Worm (Caenorhabditis elegans) whole organism, L3 larva: ENCODE data around the gene nhr-188.

Source experiments
- R02D3.7 ChIP-seq: fragments of 150-350 bp; optimal IDR thresholded peaks from 2 replicates; lab custom pipeline; 2014; ENCODE audit warnings: missing biosample characterization, missing genetic modification characterization
- aly-2 ChIP-seq: fragments of 150-350 bp; optimal IDR thresholded peaks from 2 replicates; lab custom pipeline; 2014; ENCODE audit warnings: missing biosample characterization, missing genetic modification characterization
- ama-1 ChIP-seq: fragments of 150-350 bp; optimal IDR thresholded peaks from 2 replicates; lab custom pipeline; 2018
- ceh-16 ChIP-seq: sonication (generic microtip); optimal IDR thresholded peaks from 2 replicates; lab custom pipeline; 2017; ENCODE audit warnings: missing biosample characterization, missing genetic modification characterization
- ceh-82 ChIP-seq: fragments of 150-350 bp; optimal IDR thresholded peaks from 2 replicates; lab custom pipeline; 2014; ENCODE audit warnings: missing biosample characterization, missing genetic modification characterization
- egl-27 ChIP-seq: sonication (generic microtip); optimal IDR thresholded peaks from 4 replicates; lab custom pipeline; 2017; ENCODE audit warnings: missing biosample characterization, missing genetic modification reagents, missing genetic modification characterization
- egl-5 ChIP-seq: fragments of 150-350 bp; optimal IDR thresholded peaks from 2 replicates; lab custom pipeline; 2017; ENCODE audit warnings: missing biosample characterization, missing genetic modification reagents, missing genetic modification characterization, inconsistent platforms
- elt-2 ChIP-seq: sonication (generic microtip); optimal IDR thresholded peaks from 2 replicates; lab custom pipeline; 2016; ENCODE audit warnings: missing genetic modification reagents, mild to moderate bottlenecking, missing genetic modification characterization, missing compliant biosample characterization
- elt-3 ChIP-seq, 3 experiments: fragments of 150-350 bp in 1 of 3; sonication (generic microtip) in 2 of 3; optimal IDR thresholded peaks; 2 replicates in 2 of 3; 4 replicates in 1 of 3; lab custom pipeline; 2014 to 2017; ENCODE audit warnings: missing biosample characterization in 3 of 3, missing genetic modification characterization in 3 of 3
- eor-1 ChIP-seq, 2 experiments: fragments of 150-350 bp; optimal IDR thresholded peaks; 2 replicates each; lab custom pipeline; 2014 to 2018; ENCODE audit warnings: missing biosample characterization in 2 of 2, missing genetic modification characterization in 2 of 2
- fkh-10 ChIP-seq: sonication (generic microtip); optimal IDR thresholded peaks from 2 replicates; lab custom pipeline; 2017; ENCODE audit warnings: missing biosample characterization, missing genetic modification reagents, missing genetic modification characterization
- fos-1 ChIP-seq: fragments of 150-350 bp; optimal IDR thresholded peaks from 2 replicates; lab custom pipeline; 2014; ENCODE audit warnings: missing biosample characterization, missing genetic modification characterization
- hmg-11 ChIP-seq: sonication (generic microtip); optimal IDR thresholded peaks from 2 replicates; lab custom pipeline; 2016; ENCODE audit warnings: missing genetic modification characterization, missing compliant biosample characterization
- jun-1 ChIP-seq: fragments of 150-350 bp; optimal IDR thresholded peaks from 2 replicates; lab custom pipeline; 2014; ENCODE audit warnings: missing biosample characterization, missing genetic modification reagents, missing genetic modification characterization
- lin-39 ChIP-seq: fragments of 150-350 bp; optimal IDR thresholded peaks from 2 replicates; lab custom pipeline; 2018; ENCODE audit warnings: missing biosample characterization, missing genetic modification reagents, missing genetic modification characterization
- mml-1 ChIP-seq: fragments of 150-350 bp; sonication (generic microtip); optimal IDR thresholded peaks from 3 replicates; lab custom pipeline; 2014; ENCODE audit warnings: missing biosample characterization, missing genetic modification characterization
- nfya-1 ChIP-seq: sonication (generic microtip); optimal IDR thresholded peaks from 2 replicates; lab custom pipeline; 2017; ENCODE audit warnings: missing genetic modification characterization, mild to moderate bottlenecking, missing compliant biosample characterization, antibody characterized with exemption, moderate library complexity; ENCODE audit not compliant: insufficient read depth
- nhr-12 ChIP-seq: fragments of 150-350 bp; optimal IDR thresholded peaks from 2 replicates; lab custom pipeline; 2014; ENCODE audit warnings: missing biosample characterization, missing genetic modification characterization
- nhr-23 ChIP-seq: fragments of 150-350 bp; optimal IDR thresholded peaks from 2 replicates; lab custom pipeline; 2014; ENCODE audit warnings: missing biosample characterization, missing genetic modification reagents, missing genetic modification characterization
- nhr-25 ChIP-seq: sonication (generic microtip); optimal IDR thresholded peaks from 2 replicates; lab custom pipeline; 2017; ENCODE audit warnings: missing biosample characterization, missing genetic modification characterization
- nhr-28 ChIP-seq: fragments of 150-350 bp; optimal IDR thresholded peaks from 2 replicates; lab custom pipeline; 2014; ENCODE audit warnings: missing biosample characterization, missing genetic modification characterization
- nhr-43 ChIP-seq: sonication (generic microtip); optimal IDR thresholded peaks from 2 replicates; lab custom pipeline; 2016; ENCODE audit warnings: mild to moderate bottlenecking, missing genetic modification characterization, missing compliant biosample characterization; ENCODE audit not compliant: poor library complexity, severe bottlenecking
- nhr-67 ChIP-seq: fragments of 150-350 bp; optimal IDR thresholded peaks from 2 replicates; lab custom pipeline; 2014; ENCODE audit warnings: missing biosample characterization, missing genetic modification characterization
- nhr-76 ChIP-seq: fragments of 150-350 bp; sonication (generic microtip); optimal IDR thresholded peaks from 5 replicates; lab custom pipeline; 2014; ENCODE audit warnings: missing biosample characterization, missing genetic modification characterization
- pha-4 ChIP-seq: fragments of 150-350 bp; optimal IDR thresholded peaks from 2 replicates; lab custom pipeline; 2014; ENCODE audit warnings: missing biosample characterization, missing genetic modification reagents, missing genetic modification characterization
- sea-2 ChIP-seq: fragments of 150-350 bp; sonication (generic microtip); optimal IDR thresholded peaks from 4 replicates; lab custom pipeline; 2014; ENCODE audit warnings: missing biosample characterization, missing genetic modification reagents, missing genetic modification characterization
- skn-1 ChIP-seq: fragments of 150-350 bp; optimal IDR thresholded peaks from 2 replicates; lab custom pipeline; 2014; ENCODE audit warnings: missing biosample characterization, missing genetic modification characterization
- snpc-4 ChIP-seq: fragments of 150-350 bp; optimal IDR thresholded peaks from 2 replicates; lab custom pipeline; 2014; ENCODE audit warnings: missing biosample characterization, missing genetic modification characterization
- tbx-2 ChIP-seq: sonication (generic microtip); optimal IDR thresholded peaks from 2 replicates; lab custom pipeline; 2016; ENCODE audit warnings: mild to moderate bottlenecking, missing genetic modification characterization, missing compliant biosample characterization
- unc-39 ChIP-seq: sonication (generic microtip); optimal IDR thresholded peaks from 4 replicates; lab custom pipeline; 2017; ENCODE audit warnings: missing biosample characterization, missing genetic modification characterization
- unc-62 ChIP-seq: fragments of 150-350 bp; sonication (generic microtip); optimal IDR thresholded peaks from 4 replicates; lab custom pipeline; 2014; ENCODE audit warnings: missing biosample characterization, missing genetic modification reagents, missing genetic modification characterization
- zag-1 ChIP-seq: fragments of 150-350 bp; optimal IDR thresholded peaks from 2 replicates; lab custom pipeline; 2014; ENCODE audit warnings: missing biosample characterization, missing genetic modification characterization
- ztf-4 ChIP-seq: fragments of 150-350 bp; optimal IDR thresholded peaks from 2 replicates; lab custom pipeline; 2014; ENCODE audit warnings: missing biosample characterization, missing genetic modification characterization

nhr-188 gene

DNA sequence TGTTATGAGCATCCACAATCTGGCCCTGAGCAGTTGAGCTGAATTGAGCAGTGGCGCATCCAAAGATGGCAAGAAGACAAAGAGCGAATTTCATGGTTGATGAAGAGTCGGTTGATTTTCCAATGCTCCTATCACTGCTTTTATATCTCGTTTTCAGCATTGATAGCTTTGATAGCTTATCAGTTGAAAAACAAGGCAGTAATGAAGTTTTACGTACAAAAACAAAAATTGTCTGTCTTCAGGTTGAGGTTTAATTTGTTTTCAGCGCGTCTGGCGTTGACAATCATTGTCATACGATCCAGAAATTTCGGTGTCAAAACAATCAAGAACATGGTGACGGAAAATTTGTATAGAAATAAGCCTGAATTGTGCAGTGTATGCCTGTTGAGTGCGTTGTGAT, 46.1 kb downstream of the nhr-188 start, which contains the start of gene scl-13:
Gene scl-13, minus strand, starts transcription at position 101 of the 400 bp plus-strand sequence.
- TF ChIP-seq fkh-10 (GFP tag; lab: Kevin White, UChicago) (no peak), elt-2 (tag; lab: Kevin White, UChicago) (no peak), ceh-16 (tag; lab: Kevin White, UChicago) (no peak), fos-1 (tag; lab: Kevin White, UChicago) (no peak), eor-1 (tag; optimal IDR thresholded peaks at IDR 0.05; lab: Kevin White, UChicago) (no peak), ama-1 (lab: Kevin White, UChicago) (no peak), nhr-25 (tag; lab: Kevin White, UChicago) (no peak), aly-2 (tag; lab: Kevin White, UChicago) (no peak), ztf-4 (tag; lab: Kevin White, UChicago) (no peak), snpc-4 (no peak), jun-1 (tag; lab: Kevin White, UChicago) (no peak), skn-1 (tag; lab: Kevin White, UChicago) (no peak), zag-1 (tag; lab: Kevin White, UChicago) (no peak), unc-39 (tag; lab: Kevin White, UChicago) (no peak), nfya-1 (tag; lab: Kevin White, UChicago) (no peak), mml-1 (tag; lab: Kevin White, UChicago) (no peak), egl-5 (tag; lab: Kevin White, UChicago) (no peak), nhr-28 (no peak), lin-39 (tag; lab: Kevin White, UChicago) (no peak)

DNA sequence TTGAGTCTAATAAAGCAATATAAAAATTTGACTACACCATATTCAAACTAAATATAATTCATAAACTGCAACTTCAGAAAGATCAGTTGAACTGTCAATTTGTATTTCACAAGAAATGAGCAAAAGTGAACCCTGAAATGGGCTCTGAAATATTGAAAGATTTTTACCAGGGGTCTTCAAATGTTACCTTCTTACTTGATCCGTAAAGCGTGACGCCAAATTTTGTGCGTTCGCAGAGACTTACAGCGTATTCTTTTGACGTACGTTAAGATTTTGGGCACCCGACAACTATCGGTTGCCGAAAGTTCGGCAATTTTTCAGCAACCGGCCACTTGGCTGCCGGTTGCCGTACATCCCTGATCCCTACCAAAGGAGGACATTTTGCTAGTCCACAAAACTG, 47.6 kb downstream of the nhr-188 start:
- TF ChIP-seq hmg-11 (tag; lab: Kevin White, UChicago): no peak
- TF ChIP-seq unc-39 (tag; lab: Kevin White, UChicago): no peak
- no peak for TF ChIP-seq nhr-23 (tag; lab: Kevin White, UChicago)
- TF ChIP-seq pha-4: no peak
- TF ChIP-seq tbx-2 (tag; lab: Kevin White, UChicago): no peak
- no peak for TF ChIP-seq nhr-67 (tag; lab: Kevin White, UChicago)
- no peak for TF ChIP-seq nhr-12
- TF ChIP-seq R02D3.7 (tag; lab: Kevin White, UChicago): no peak
- TF ChIP-seq eor-1 (tag; optimal IDR thresholded peaks at IDR 0.05; lab: Kevin White, UChicago): no peak
- TF ChIP-seq jun-1 (tag; lab: Kevin White, UChicago): no peak
- TF ChIP-seq nhr-76 (tag; lab: Kevin White, UChicago): no peak
- TF ChIP-seq ceh-82 (tag; lab: Kevin White, UChicago): no peak

DNA sequence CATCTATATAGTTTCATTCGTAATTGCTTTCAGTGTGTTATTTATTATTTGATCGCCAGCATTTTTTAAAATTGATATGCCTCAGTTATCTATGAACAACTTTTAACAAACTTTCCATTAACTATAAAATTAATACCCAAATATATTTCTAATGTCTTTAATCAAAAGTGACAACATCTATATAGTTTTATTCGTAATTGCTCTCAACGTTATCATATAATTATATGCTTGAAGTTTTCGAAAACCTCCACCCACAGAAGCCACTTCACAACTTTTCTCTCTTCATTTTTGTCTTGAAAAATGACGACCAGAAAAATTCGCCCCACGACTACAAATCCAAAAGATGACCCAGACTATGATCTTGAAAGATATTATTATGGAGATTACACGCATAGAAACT, 49.3 kb downstream of the nhr-188 start, which contains the start of gene srw-6:
Gene srw-6, plus strand, starts transcription at position 301 of the 400 bp plus-strand sequence.
- no peak for TF ChIP-seq ztf-4 (tag; lab: Kevin White, UChicago)
- TF ChIP-seq hmg-11 (tag; lab: Kevin White, UChicago): no peak
- TF ChIP-seq elt-3 (tag; optimal IDR thresholded peaks at IDR 0.05; lab: Kevin White, UChicago): no peak
- TF ChIP-seq unc-62: no peak
- no peak for TF ChIP-seq zag-1 (tag; lab: Kevin White, UChicago)
- TF ChIP-seq eor-1 (tag; optimal IDR thresholded peaks at IDR 0.05; lab: Kevin White, UChicago): no peak
- TF ChIP-seq nhr-67 (tag; lab: Kevin White, UChicago): no peak
- TF ChIP-seq pha-4: no peak
- TF ChIP-seq nhr-43 (tag; lab: Kevin White, UChicago): no peak

DNA sequence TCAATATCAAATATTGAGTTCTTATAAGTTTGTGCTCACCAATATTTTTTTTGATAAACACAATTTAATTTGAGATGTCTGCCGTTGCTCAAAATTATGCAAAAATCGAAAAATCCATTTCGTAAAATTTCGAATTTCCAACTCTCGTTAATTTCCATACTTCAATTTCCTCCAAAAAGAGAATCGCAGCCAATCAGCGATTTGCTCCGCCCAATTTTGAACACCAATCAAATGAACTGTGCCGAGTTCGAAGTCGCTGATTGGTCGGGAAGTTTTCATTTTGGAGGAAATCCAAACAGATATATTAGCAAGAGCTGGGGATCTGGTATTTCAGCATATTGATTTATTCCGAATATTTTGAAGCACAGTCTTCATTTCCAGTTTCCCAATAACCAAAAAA, 49.8 kb downstream of the nhr-188 start:
- TF ChIP-seq egl-5 (tag; lab: Kevin White, UChicago) (no peak), nfya-1 (tag; lab: Kevin White, UChicago) (peak; percentile 52), nhr-28 (no peak), nhr-76 (tag; lab: Kevin White, UChicago) (no peak), egl-27 (tag; lab: Kevin White, UChicago) (no peak), jun-1 (tag; lab: Kevin White, UChicago) (no peak), eor-1 (tag; optimal IDR thresholded peaks at IDR 0.05; lab: Kevin White, UChicago) (no peak), sea-2 (GFP tag; lab: Kevin White, UChicago) (no peak)
